Worm (Caenorhabditis elegans) whole organism, early embryonic: ENCODE results near the gene clec-27.

Experiments used
- F13C5.2 ChIP-seq: sonication (generic microtip); optimal IDR thresholded peaks from 2 replicates; lab custom pipeline; 2017; ENCODE audit warnings: mild to moderate bottlenecking, missing genetic modification characterization, inconsistent platforms, missing compliant biosample characterization
- ama-1 ChIP-seq: fragments of 150-350 bp; optimal IDR thresholded peaks from 2 replicates; lab custom pipeline; 2014
- flt-1 ChIP-seq: fragments of 200-800 bp; sonication (Bioruptor generic); IDR thresholded peaks from 2 replicates; pipeline ENCODE4 v1.3.6; 2022; ENCODE audit warnings: missing genetic modification characterization, missing compliant biosample characterization
- hnd-1 ChIP-seq: sonication (generic microtip); optimal IDR thresholded peaks from 2 replicates; lab custom pipeline; 2016; ENCODE audit warnings: missing genetic modification characterization, missing compliant biosample characterization

DNA sequence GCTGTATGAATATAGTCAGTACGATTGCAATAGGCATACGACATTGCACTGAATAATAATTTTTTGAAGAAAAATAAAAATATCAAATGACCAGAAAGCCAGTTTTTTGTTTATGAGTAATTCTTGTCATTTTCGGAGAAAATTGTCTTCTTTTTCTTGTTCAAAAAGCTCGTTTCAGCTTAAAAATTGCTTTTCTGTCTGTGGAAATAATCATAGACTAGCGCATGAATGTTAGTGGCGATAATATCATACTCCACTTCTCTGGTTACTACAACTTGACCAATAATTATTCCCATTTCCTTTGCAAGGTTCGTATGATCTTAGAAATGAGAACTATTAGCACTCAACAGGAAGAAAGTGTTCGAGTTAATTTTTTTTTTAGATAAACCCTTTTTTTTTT is 26.9 kb upstream of the clec-27 start, which contains the start of gene srh-216:
- no peak for TF ChIP-seq ama-1
- TF ChIP-seq hnd-1 (tag; lab: Kevin White, UChicago): no peak
- TF ChIP-seq flt-1: no peak
- TF ChIP-seq F13C5.2 (tag; lab: Kevin White, UChicago): no peak
